Fruit fly (Drosophila melanogaster) whole organism, adult: ENCODE data around the gene CG42238.

Experiments
- CG11617 ChIP-seq: fragments of 200-800 bp; sonication (Bioruptor generic); optimal IDR thresholded peaks from 2 replicates; lab custom pipeline; 2017; ENCODE audit warnings: mild to moderate bottlenecking, missing biosample characterization, missing genetic modification reagents, missing genetic modification characterization
- CG12768 ChIP-seq: fragments of 200-800 bp; sonication (Bioruptor generic); optimal IDR thresholded peaks from 2 replicates; lab custom pipeline; 2017; ENCODE audit warnings: missing biosample characterization, missing genetic modification characterization, mild to moderate bottlenecking, moderate library complexity, missing genetic modification reagents
- CG14711 ChIP-seq: fragments of 200-800 bp; sonication (Bioruptor generic); optimal IDR thresholded peaks from 2 replicates; lab custom pipeline; 2018; ENCODE audit warnings: missing biosample characterization, mild to moderate bottlenecking, missing genetic modification characterization, moderate library complexity
- CG1620 ChIP-seq: fragments of 200-800 bp; sonication (Bioruptor generic); optimal IDR thresholded peaks from 2 replicates; lab custom pipeline; 2016; ENCODE audit warnings: missing biosample characterization, missing genetic modification characterization
- CG33017 ChIP-seq: fragments of 200-800 bp; sonication (Bioruptor generic); optimal IDR thresholded peaks from 2 replicates; lab custom pipeline; 2018; ENCODE audit warnings: missing biosample characterization, mild to moderate bottlenecking, missing genetic modification characterization, moderate library complexity
- CG5204 ChIP-seq: fragments of 200-800 bp; sonication (Bioruptor generic); optimal IDR thresholded peaks from 2 replicates; lab custom pipeline; 2016; ENCODE audit warnings: missing biosample characterization, missing genetic modification characterization
- CG7045 ChIP-seq: fragments of 200-800 bp; sonication (Bioruptor generic); optimal IDR thresholded peaks from 2 replicates; lab custom pipeline; 2017; ENCODE audit warnings: missing biosample characterization, mild to moderate bottlenecking, missing genetic modification characterization
- CG7101 ChIP-seq: fragments of 200-800 bp; sonication (Bioruptor generic); optimal IDR thresholded peaks from 2 replicates; lab custom pipeline; 2018; ENCODE audit warnings: missing biosample characterization, mild to moderate bottlenecking, missing genetic modification characterization, moderate library complexity
- Clk ChIP-seq: fragments of 200-800 bp; sonication (Bioruptor generic); optimal IDR thresholded peaks from 2 replicates; lab custom pipeline; 2017; ENCODE audit warnings: missing biosample characterization, missing genetic modification characterization
- Crg-1 ChIP-seq: fragments of 200-800 bp; sonication (Bioruptor generic); optimal IDR thresholded peaks from 2 replicates; lab custom pipeline; 2016; ENCODE audit warnings: missing biosample characterization, missing genetic modification characterization
- Hr96 ChIP-seq: fragments of 200-800 bp; sonication (Bioruptor generic); optimal IDR thresholded peaks from 2 replicates; lab custom pipeline; 2016; ENCODE audit warnings: missing biosample characterization, missing genetic modification characterization
- Mnt ChIP-seq: fragments of 200-800 bp; sonication (Bioruptor generic); optimal IDR thresholded peaks from 2 replicates; lab custom pipeline; 2016; ENCODE audit warnings: missing biosample characterization, mild to moderate bottlenecking, missing genetic modification characterization
- bab1 ChIP-seq: fragments of 200-800 bp; sonication (Bioruptor generic); optimal IDR thresholded peaks from 3 replicates; lab custom pipeline; 2019; ENCODE audit warnings: missing biosample characterization, mild to moderate bottlenecking, missing genetic modification characterization, moderate library complexity
- cic ChIP-seq: fragments of 200-800 bp; sonication (Bioruptor generic); optimal IDR thresholded peaks from 2 replicates; lab custom pipeline; 2017; ENCODE audit warnings: missing biosample characterization, mild to moderate bottlenecking, missing genetic modification characterization, moderate library complexity
- cnc ChIP-seq, 2 experiments: fragments of >200 bp; optimal IDR thresholded peaks; 2 replicates each; lab custom pipeline; 2017
- kay ChIP-seq: fragments of 200-800 bp; sonication (Bioruptor generic); peaks from one replicate; lab custom pipeline; 2016; ENCODE audit warnings: missing biosample characterization, missing genetic modification characterization, borderline replicate concordance
- ovo ChIP-seq: fragments of 200-800 bp; sonication (Bioruptor generic); optimal IDR thresholded peaks from 2 replicates; lab custom pipeline; 2016; ENCODE audit warnings: missing biosample characterization, missing genetic modification characterization
- pad ChIP-seq: fragments of 200-800 bp; sonication (Bioruptor generic); optimal IDR thresholded peaks from 3 replicates; lab custom pipeline; 2017; ENCODE audit warnings: missing biosample characterization, missing genetic modification characterization, mild to moderate bottlenecking, moderate library complexity, missing genetic modification reagents
- tj ChIP-seq: fragments of 200-800 bp; sonication (Bioruptor generic); optimal IDR thresholded peaks from 3 replicates; lab custom pipeline; 2017; ENCODE audit warnings: missing biosample characterization, mild to moderate bottlenecking, missing genetic modification characterization, moderate library complexity
- toe ChIP-seq: fragments of 200-800 bp; sonication (Bioruptor generic); optimal IDR thresholded peaks from 2 replicates; lab custom pipeline; 2016; ENCODE audit warnings: missing biosample characterization, missing genetic modification characterization

Gene CG42238

dm6 chr2L:21015505-21015904 is 36.5 kb downstream of the CG42238 start:
- no peak for TF ChIP-seq CG12768 (GFP tag; lab: Kevin White, UChicago)
- no peak for TF ChIP-seq CG7101 (tag; lab: Kevin White, UChicago)
- no peak for TF ChIP-seq CG7045
- TF ChIP-seq Crg-1 (GFP tag; lab: Kevin White, UChicago): no peak
- TF ChIP-seq cic (GFP tag; lab: Kevin White, UChicago): no peak
- TF ChIP-seq Clk (GFP tag; lab: Kevin White, UChicago): no peak
- no peak for TF ChIP-seq cnc (optimal IDR thresholded peaks at IDR 0.05; lab: Kevin White, UChicago)
- no peak for TF ChIP-seq kay (GFP tag; lab: Kevin White, UChicago)
- TF ChIP-seq pad (GFP tag; lab: Kevin White, UChicago): no peak
- no peak for TF ChIP-seq tj (GFP tag; lab: Kevin White, UChicago)
- no peak for TF ChIP-seq CG1620 (GFP tag; lab: Kevin White, UChicago)
- no peak for TF ChIP-seq bab1 (GFP tag; lab: Kevin White, UChicago)
- no peak for TF ChIP-seq CG11617 (GFP tag; lab: Kevin White, UChicago)
- no peak for TF ChIP-seq toe (GFP tag; lab: Kevin White, UChicago)
- TF ChIP-seq Mnt (GFP tag; lab: Kevin White, UChicago): no peak
- TF ChIP-seq CG33017: no peak

dm6 chr2L:21014526-21015250 is 37.3 kb downstream of the CG42238 start:
- TF ChIP-seq CG1620 (GFP tag; lab: Kevin White, UChicago): no peak
- TF ChIP-seq CG5204: no peak
- TF ChIP-seq Clk (GFP tag; lab: Kevin White, UChicago): no peak
- no peak for TF ChIP-seq CG7045
- no peak for TF ChIP-seq CG11617 (GFP tag; lab: Kevin White, UChicago)
- TF ChIP-seq CG33017: no peak
- TF ChIP-seq kay (GFP tag; lab: Kevin White, UChicago): no peak
- no peak for TF ChIP-seq CG14711 (tag; lab: Kevin White, UChicago)

- TF ChIP-seq kay (GFP tag; lab: Kevin White, UChicago) (no peak), Crg-1 (GFP tag; lab: Kevin White, UChicago) (no peak), CG12768 (GFP tag; lab: Kevin White, UChicago) (no peak), CG11617 (GFP tag; lab: Kevin White, UChicago) (no peak), toe (GFP tag; lab: Kevin White, UChicago) (no peak), CG5204 (no peak), Clk (GFP tag; lab: Kevin White, UChicago) (no peak), Mnt (GFP tag; lab: Kevin White, UChicago) (no peak), ovo (GFP tag; lab: Kevin White, UChicago) (no peak), cic (GFP tag; lab: Kevin White, UChicago) (no peak), CG14711 (tag; lab: Kevin White, UChicago) (no peak), CG7101 (tag; lab: Kevin White, UChicago) (no peak)
Observed at dm6 chr2L:21013119-21013714, 38.7 kb downstream of the CG42238 start.

- no peak for TF ChIP-seq cnc (optimal IDR thresholded peaks at IDR 0.05; lab: Kevin White, UChicago)
- TF ChIP-seq kay (GFP tag; lab: Kevin White, UChicago): no peak
- TF ChIP-seq pad (GFP tag; lab: Kevin White, UChicago): no peak
- no peak for TF ChIP-seq CG7045
- TF ChIP-seq CG14711 (tag; lab: Kevin White, UChicago): no peak
- no peak for TF ChIP-seq Hr96 (GFP tag; lab: Kevin White, UChicago)
- no peak for TF ChIP-seq Crg-1 (GFP tag; lab: Kevin White, UChicago)
- TF ChIP-seq CG5204: no peak
- no peak for TF ChIP-seq CG1620 (GFP tag; lab: Kevin White, UChicago)
- TF ChIP-seq CG7101 (tag; lab: Kevin White, UChicago): no peak
- TF ChIP-seq CG33017: no peak
- no peak for TF ChIP-seq CG12768 (GFP tag; lab: Kevin White, UChicago)
- no peak for TF ChIP-seq tj (GFP tag; lab: Kevin White, UChicago)
- no peak for TF ChIP-seq toe (GFP tag; lab: Kevin White, UChicago)
- no peak for TF ChIP-seq CG11617 (GFP tag; lab: Kevin White, UChicago)
- no peak for TF ChIP-seq Mnt (GFP tag; lab: Kevin White, UChicago)
- TF ChIP-seq bab1 (GFP tag; lab: Kevin White, UChicago): no peak
- TF ChIP-seq ovo (GFP tag; lab: Kevin White, UChicago): no peak
- TF ChIP-seq cic (GFP tag; lab: Kevin White, UChicago): no peak
Observed at dm6 chr2L:21009310-21010119, 42.4 kb downstream of the CG42238 start.

- TF ChIP-seq CG12768 (GFP tag; lab: Kevin White, UChicago): no peak
- no peak for TF ChIP-seq tj (GFP tag; lab: Kevin White, UChicago)
- TF ChIP-seq cic (GFP tag; lab: Kevin White, UChicago): no peak
- TF ChIP-seq Crg-1 (GFP tag; lab: Kevin White, UChicago): no peak
Observed at dm6 chr2L:21008613-21009012, 43.4 kb downstream of the CG42238 start.
